Worm (Caenorhabditis elegans) whole organism, late embryonic: ENCODE measurements around the gene C45G9.2.

Experiments used
- K02D7.2 ChIP-seq: sonication (generic microtip); optimal IDR thresholded peaks from 2 replicates; lab custom pipeline; 2017; ENCODE audit warnings: mild to moderate bottlenecking, missing genetic modification characterization, missing compliant biosample characterization
- ahr-1 ChIP-seq: sonication (generic microtip); optimal IDR thresholded peaks from 2 replicates; lab custom pipeline; 2016; ENCODE audit warnings: missing genetic modification characterization, missing compliant biosample characterization
- ama-1 ChIP-seq: fragments of 150-350 bp; optimal IDR thresholded peaks from 2 replicates; lab custom pipeline; 2014
- ceh-2 ChIP-seq: sonication (generic microtip); optimal IDR thresholded peaks from 2 replicates; lab custom pipeline; 2016; ENCODE audit warnings: missing genotype, missing genetic modification characterization, missing compliant biosample characterization
- ceh-9 ChIP-seq: sonication (generic microtip); optimal IDR thresholded peaks from 2 replicates; lab custom pipeline; 2016; ENCODE audit warnings: mild to moderate bottlenecking, missing genetic modification characterization, inconsistent platforms, missing compliant biosample characterization
- dmd-4 ChIP-seq: sonication (generic microtip); optimal IDR thresholded peaks from 2 replicates; lab custom pipeline; 2016; ENCODE audit warnings: borderline replicate concordance, missing genetic modification characterization, missing compliant biosample characterization
- elt-2 ChIP-seq: sonication (generic microtip); optimal IDR thresholded peaks from 2 replicates; lab custom pipeline; 2016; ENCODE audit warnings: missing genetic modification reagents, missing genetic modification characterization, missing compliant biosample characterization
- hlh-6 ChIP-seq: sonication (generic microtip); optimal IDR thresholded peaks from 2 replicates; lab custom pipeline; 2016; ENCODE audit warnings: missing genotype, missing genetic modification characterization, missing compliant biosample characterization
- pqm-1 ChIP-seq: sonication (generic microtip); optimal IDR thresholded peaks from 2 replicates; lab custom pipeline; 2016; ENCODE audit warnings: missing genetic modification characterization, missing compliant biosample characterization

DNA sequence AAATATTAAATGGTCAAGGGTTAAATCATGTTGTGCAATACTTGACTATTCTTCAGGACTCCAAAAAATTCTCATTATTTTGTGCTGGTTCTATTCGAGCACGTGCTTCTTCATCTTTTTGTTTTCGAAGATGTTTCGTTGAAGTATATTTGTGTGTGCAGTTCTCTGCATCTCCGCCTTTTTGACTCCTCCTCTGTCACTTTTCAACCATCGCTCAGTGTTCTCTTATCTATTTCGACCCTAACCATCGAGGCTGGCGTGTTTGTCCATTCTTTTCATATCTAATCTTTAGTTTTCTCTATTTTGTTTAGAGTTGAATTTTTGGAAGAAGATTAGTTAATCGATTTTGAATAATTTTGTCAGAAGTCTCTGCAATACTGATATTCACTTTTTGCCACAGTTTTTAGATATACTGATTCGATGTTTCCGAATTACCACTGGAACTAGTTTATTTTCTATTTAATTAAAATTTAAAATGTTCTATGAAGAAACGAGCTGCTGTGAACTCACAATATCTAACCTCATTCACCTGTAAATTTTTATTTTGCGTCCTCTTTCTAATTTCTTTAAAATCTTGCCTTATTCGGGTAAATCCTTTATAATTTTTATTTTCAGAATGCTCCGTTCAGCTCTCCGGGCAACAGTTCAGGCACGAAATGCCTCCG is 8.4 kb downstream of the C45G9.2 start, which contains the start of gene alh-1:
- no peak for TF ChIP-seq ceh-9 (tag; lab: Kevin White, UChicago)
- no peak for TF ChIP-seq dmd-4 (tag; lab: Kevin White, UChicago)
- no peak for TF ChIP-seq ama-1 (lab: Kevin White, UChicago)
- no peak for TF ChIP-seq pqm-1
- no peak for TF ChIP-seq ahr-1
- TF ChIP-seq elt-2 (tag; lab: Kevin White, UChicago): peak; percentile 61
- TF ChIP-seq K02D7.2 (tag; lab: Kevin White, UChicago): no peak
- no peak for TF ChIP-seq hlh-6 (tag; lab: Kevin White, UChicago)
- TF ChIP-seq ceh-2 (tag; lab: Kevin White, UChicago): no peak
